Fruit fly (Drosophila melanogaster): ENCODE results near the gene CG3437.

The CG3437 gene

dm6 chr3L:9462247-9462769, 4.8 kb upstream of the CG3437 start (continued):
- TF ChIP-seq Lim3 (GFP tag; IDR thresholded peaks at IDR 0.05) (no peak), CG3281 (GFP tag; optimal IDR thresholded peaks at IDR 0.05) (peak; percentile 89), CG12219 (GFP tag; optimal IDR thresholded peaks at IDR 0.05) (peak; percentile 89), Xbp1 (GFP tag; optimal IDR thresholded peaks at IDR 0.05) (peak; percentile 84), caup (GFP tag; optimal IDR thresholded peaks at IDR 0.05; ENCODE audit: severe bottlenecking) (peak; percentile 79), CG17802 (tag; optimal IDR thresholded peaks at IDR 0.05) (peak; percentile 42), Bgb (GFP tag; IDR thresholded peaks at IDR 0.05; ENCODE audit: partially characterized antibody) (peak; percentile 36; the same call in 1 of the 2 replicates), CG4404 (GFP tag; IDR thresholded peaks at IDR 0.05) (peak; percentile 47; the same call in 1 of the 2 replicates), CG10959 (GFP tag; IDR thresholded peaks at IDR 0.05) (peak; percentile 66), Ets65A (GFP tag) (no peak), mirr (GFP tag; optimal IDR thresholded peaks at IDR 0.05) (peak; percentile 45), CG10979 (tag; optimal IDR thresholded peaks at IDR 0.05) (peak; percentile 96), Ravus (GFP tag; IDR thresholded peaks at IDR 0.05) (peak; percentile 21; the same call in 1 of the 2 replicates), Poxn (GFP tag; IDR thresholded peaks at IDR 0.05) (no peak), CG10274 (GFP tag; optimal IDR thresholded peaks at IDR 0.05) (peak; percentile 51), CG10321 (GFP tag; IDR thresholded peaks at IDR 0.05) (peak; percentile 10; the same call in 1 of the 2 replicates), Oaz (GFP tag; IDR thresholded peaks at IDR 0.05) (peak; percentile 59), CG31388 (GFP tag; optimal IDR thresholded peaks at IDR 0.05) (no peak), sim (GFP tag; IDR thresholded peaks at IDR 0.05) (0 out of 2 replicates have a peak, but pooled peaks have one; percentile 34), CG30403 (GFP tag; optimal IDR thresholded peaks at IDR 0.05) (peak; percentile 93), Scr (GFP tag; IDR thresholded peaks at IDR 0.05; ENCODE audit: partially characterized antibody) (peak; percentile 14), crp (GFP tag; optimal IDR thresholded peaks at IDR 0.05) (peak in 1 of 2 experiments; percentile 21), E2f2 (GFP tag; IDR thresholded peaks at IDR 0.05) (peak; percentile 57; the same call in 1 of the 2 replicates), ab (GFP tag; optimal IDR thresholded peaks at IDR 0.05) (no peak), gcm (GFP tag; optimal IDR thresholded peaks at IDR 0.05) (peak; percentile 95), bbx (GFP tag; IDR thresholded peaks at IDR 0.05; ENCODE audit: partially characterized antibody) (peak; percentile 72), Sin3A (optimal IDR thresholded peaks at IDR 0.05) (no peak), CG17912 (GFP tag; optimal IDR thresholded peaks at IDR 0.05) (no peak), twi (tag; optimal IDR thresholded peaks at IDR 0.05) (peak; percentile 68), CG10654 (GFP tag; optimal IDR thresholded peaks at IDR 0.05) (peak; percentile 74), Nf-YB (GFP tag; optimal IDR thresholded peaks at IDR 0.05) (peak; percentile 79), maf-S (GFP tag; optimal IDR thresholded peaks at IDR 0.05) (peak; percentile 84), CG12942 (GFP tag; optimal IDR thresholded peaks at IDR 0.05) (peak; percentile 71), CG10267 (tag; optimal IDR thresholded peaks at IDR 0.05) (peak; percentile 92), Six4 (GFP tag; optimal IDR thresholded peaks at IDR 0.05) (peak; percentile 86), mam (GFP tag; optimal IDR thresholded peaks at IDR 0.05) (peak; percentile 63), Dp (GFP tag; optimal IDR thresholded peaks at IDR 0.05) (no peak), btn (GFP tag; optimal IDR thresholded peaks at IDR 0.05) (peak; percentile 39), Bdp1 (GFP tag; optimal IDR thresholded peaks at IDR 0.05) (peak; percentile 71), H2.0 (GFP tag; IDR thresholded peaks at IDR 0.05) (peak; percentile 65), HLHmδ (GFP tag; optimal IDR thresholded peaks at IDR 0.05) (no peak), tll (GFP tag; optimal IDR thresholded peaks at IDR 0.05) (no peak), pan (optimal IDR thresholded peaks at IDR 0.05) (no peak), pan (GFP tag; optimal IDR thresholded peaks at IDR 0.05 in 1 of 2, IDR thresholded peaks at IDR 0.05 in 1 of 2) (peak in 1 of 2 experiments; percentile 76), CrebB (tag; optimal IDR thresholded peaks at IDR 0.05) (peak; percentile 80), sr (GFP tag; IDR thresholded peaks at IDR 0.05) (no peak; the same call in 2 of the 3 replicates), org-1 (GFP tag; optimal IDR thresholded peaks at IDR 0.05) (peak; percentile 89), CG32532 (GFP tag; IDR thresholded peaks at IDR 0.05) (peak; percentile 73; the same call in 1 of the 2 replicates), CG4424 (GFP tag; optimal IDR thresholded peaks at IDR 0.05) (peak; percentile 84), sug (tag; optimal IDR thresholded peaks at IDR 0.05) (peak; percentile 74)
